Fruit fly (Drosophila melanogaster) whole organism, embryonic: ENCODE measurements around the gene Fibp.

Experiments used
- CG10959 ChIP-seq: fragments of 200-800 bp; sonication (Bioruptor generic); IDR thresholded peaks from 2 replicates; pipeline ENCODE4 v1.3.6; 2022; ENCODE audit warnings: missing biosample characterization, missing genetic modification characterization
- CG12744 ChIP-seq: fragments of 200-800 bp; sonication (Bioruptor generic); optimal IDR thresholded peaks from 2 replicates; lab custom pipeline; 2016; ENCODE audit warnings: missing biosample characterization, missing genetic modification characterization
- CG12942 ChIP-seq: fragments of 200-800 bp; sonication (Bioruptor generic); optimal IDR thresholded peaks from 3 replicates; lab custom pipeline; 2016; ENCODE audit warnings: missing biosample characterization, missing genetic modification characterization
- CG13775 ChIP-seq: fragments of 200-800 bp; sonication (Bioruptor generic); optimal IDR thresholded peaks from 3 replicates; lab custom pipeline; 2017; ENCODE audit warnings: missing biosample characterization, mild to moderate bottlenecking, missing genetic modification characterization
- CG15514 ChIP-seq: fragments of 200-800 bp; sonication (Bioruptor generic); optimal IDR thresholded peaks from 3 replicates; lab custom pipeline; 2017; ENCODE audit warnings: missing biosample characterization, missing genetic modification characterization, mild to moderate bottlenecking, moderate library complexity, missing genetic modification reagents
- CG17186 ChIP-seq: fragments of 200-800 bp; sonication (Bioruptor generic); optimal IDR thresholded peaks from 3 replicates; lab custom pipeline; 2017; ENCODE audit warnings: missing biosample characterization, missing genetic modification reagents, missing genetic modification characterization
- CG17912 ChIP-seq: fragments of 200-800 bp; sonication (Bioruptor generic); optimal IDR thresholded peaks from 2 replicates; lab custom pipeline; 2018; ENCODE audit warnings: missing biosample characterization, mild to moderate bottlenecking, missing genetic modification characterization
- CG1792 ChIP-seq: fragments of 200-800 bp; sonication (Bioruptor generic); optimal IDR thresholded peaks from 2 replicates; lab custom pipeline; 2016; ENCODE audit warnings: missing biosample characterization, missing genetic modification characterization
- CG1832 ChIP-seq: fragments of 200-800 bp; sonication (Bioruptor generic); optimal IDR thresholded peaks from 2 replicates; lab custom pipeline; 2017; ENCODE audit warnings: missing biosample characterization, mild to moderate bottlenecking, missing genetic modification characterization, inconsistent platforms
- CG2120 ChIP-seq: fragments of 200-800 bp; sonication (Bioruptor generic); optimal IDR thresholded peaks from 3 replicates; lab custom pipeline; 2016; ENCODE audit warnings: missing biosample characterization, missing genetic modification characterization
- CG31441 ChIP-seq: fragments of 200-800 bp; sonication (Bioruptor generic); IDR thresholded peaks from 2 replicates; pipeline ENCODE4 v1.3.6; 2022; ENCODE audit warnings: missing biosample characterization, missing genetic modification characterization
- CG34224 ChIP-seq: fragments of 200-800 bp; sonication (Bioruptor generic); IDR thresholded peaks from 3 replicates; pipeline ENCODE4 v1.3.6; 2022; ENCODE audit warnings: missing biosample characterization, missing genetic modification characterization; ENCODE audit not compliant: partially characterized antibody
- CG3838 ChIP-seq: fragments of 200-800 bp; sonication (Bioruptor generic); optimal IDR thresholded peaks from 3 replicates; lab custom pipeline; 2016; ENCODE audit warnings: missing biosample characterization, missing genetic modification characterization
- CG7372 ChIP-seq: fragments of 200-800 bp; sonication (Bioruptor generic); IDR thresholded peaks from 2 replicates; pipeline ENCODE4 v1.3.6; 2022; ENCODE audit warnings: missing biosample characterization, missing genetic modification characterization
- Dad ChIP-seq: fragments of 200-800 bp; sonication (Bioruptor generic); optimal IDR thresholded peaks from 3 replicates; lab custom pipeline; 2016; ENCODE audit warnings: missing biosample characterization, missing genetic modification characterization
- Dbx ChIP-seq: fragments of 200-800 bp; sonication (Bioruptor generic); IDR thresholded peaks from 3 replicates; pipeline ENCODE4 v1.3.6; 2022; ENCODE audit warnings: missing biosample characterization, missing genetic modification characterization
- E2f1 ChIP-seq: fragments of 200-800 bp; sonication (Bioruptor generic); IDR thresholded peaks from 2 replicates; pipeline ENCODE4 v1.3.6; 2022; ENCODE audit warnings: missing biosample characterization, missing genetic modification characterization
- Jarid2 ChIP-seq: fragments of 200-800 bp; sonication (Bioruptor generic); optimal IDR thresholded peaks from 3 replicates; lab custom pipeline; 2017; ENCODE audit warnings: mild to moderate bottlenecking, missing biosample characterization, missing genetic modification reagents, missing genetic modification characterization
- Mad ChIP-seq: fragments of 200-800 bp; sonication (Bioruptor generic); optimal IDR thresholded peaks from 2 replicates; lab custom pipeline; 2016; ENCODE audit warnings: missing biosample characterization, missing genetic modification characterization
- NK7.1 ChIP-seq: fragments of 200-800 bp; sonication (Bioruptor generic); optimal IDR thresholded peaks from 3 replicates; lab custom pipeline; 2016; ENCODE audit warnings: missing biosample characterization, missing genetic modification characterization
- Nf-YB ChIP-seq: fragments of 200-800 bp; sonication (Bioruptor generic); optimal IDR thresholded peaks from 3 replicates; lab custom pipeline; 2019; ENCODE audit warnings: missing biosample characterization, mild to moderate bottlenecking, missing genetic modification characterization, moderate library complexity
- Oaz ChIP-seq: fragments of 200-800 bp; sonication (Bioruptor generic); IDR thresholded peaks from 2 replicates; pipeline ENCODE4 v1.3.6; 2022; ENCODE audit warnings: missing biosample characterization, missing genetic modification characterization
- Pdp1 ChIP-seq, 2 experiments: fragments of 200-800 bp; sonication (Bioruptor generic); optimal IDR thresholded peaks; 3 replicates each; lab custom pipeline; 2016; ENCODE audit warnings: missing biosample characterization in 2 of 2, missing genetic modification characterization in 2 of 2, mild to moderate bottlenecking in 1 of 2, moderate library complexity in 1 of 2
- Ravus ChIP-seq: fragments of 200-800 bp; sonication (Bioruptor generic); IDR thresholded peaks from 2 replicates; pipeline ENCODE4 v1.3.6; 2022; ENCODE audit warnings: missing biosample characterization, missing genetic modification characterization
- Scr ChIP-seq: fragments of 200-800 bp; sonication (Bioruptor generic); IDR thresholded peaks from 2 replicates; pipeline ENCODE4 v1.3.6; 2022; ENCODE audit warnings: missing biosample characterization, missing genetic modification characterization; ENCODE audit not compliant: partially characterized antibody
- Vsx1 ChIP-seq: fragments of 200-800 bp; sonication (Bioruptor generic); optimal IDR thresholded peaks from 2 replicates; lab custom pipeline; 2017; ENCODE audit warnings: missing biosample characterization, mild to moderate bottlenecking, missing genetic modification characterization, missing genetic modification reagents
- al ChIP-seq: fragments of 200-800 bp; sonication (Bioruptor generic); IDR thresholded peaks from 2 replicates; pipeline ENCODE4 v1.3.6; 2022; ENCODE audit warnings: missing biosample characterization, missing genetic modification characterization
- aop ChIP-seq: fragments of 200-800 bp; sonication (Bioruptor generic); IDR thresholded peaks from 2 replicates; pipeline ENCODE4 v1.3.6; 2022; ENCODE audit warnings: missing biosample characterization, missing genetic modification characterization
- bsh ChIP-seq, 2 experiments: fragments of 200-800 bp; sonication (Bioruptor generic); optimal IDR thresholded peaks; 2 replicates each; lab custom pipeline; 2017 to 2018; ENCODE audit warnings: mild to moderate bottlenecking in 2 of 2, missing biosample characterization in 2 of 2, missing genetic modification characterization in 2 of 2, moderate library complexity in 1 of 2
- cg ChIP-seq: fragments of 200-800 bp; sonication (Bioruptor generic); optimal IDR thresholded peaks from 3 replicates; lab custom pipeline; 2019; ENCODE audit warnings: missing biosample characterization, mild to moderate bottlenecking, missing genetic modification characterization, moderate library complexity
- chif ChIP-seq, 2 experiments: fragments of 200-800 bp; sonication (Bioruptor generic); optimal IDR thresholded peaks; 3 replicates each; lab custom pipeline; 2016; ENCODE audit warnings: missing biosample characterization in 2 of 2, missing genetic modification characterization in 2 of 2
- chinmo ChIP-seq: fragments of 200-800 bp; sonication (Bioruptor generic); IDR thresholded peaks from 4 replicates; pipeline ENCODE4 v1.3.6; 2022; ENCODE audit warnings: missing biosample characterization, missing genetic modification characterization; ENCODE audit not compliant: partially characterized antibody
- dm ChIP-seq: fragments of 200-800 bp; sonication (Bioruptor generic); optimal IDR thresholded peaks from 3 replicates; lab custom pipeline; 2016; ENCODE audit warnings: missing biosample characterization, missing genetic modification characterization
- dmrt99B ChIP-seq: fragments of 200-800 bp; sonication (Bioruptor generic); optimal IDR thresholded peaks from 2 replicates; lab custom pipeline; 2018; ENCODE audit warnings: missing biosample characterization, mild to moderate bottlenecking, missing genetic modification characterization, moderate library complexity
- fd64A ChIP-seq: fragments of 200-800 bp; sonication (Bioruptor generic); optimal IDR thresholded peaks from 3 replicates; lab custom pipeline; 2018; ENCODE audit warnings: missing biosample characterization, mild to moderate bottlenecking, missing genetic modification characterization
- fru ChIP-seq: fragments of >200 bp; optimal IDR thresholded peaks from 2 replicates; lab custom pipeline; 2017
- gce ChIP-seq: fragments of 200-800 bp; sonication (Bioruptor generic); IDR thresholded peaks from 3 replicates; pipeline ENCODE4 v1.3.6; 2022; ENCODE audit warnings: missing biosample characterization, missing genetic modification characterization
- her ChIP-seq: fragments of 200-800 bp; sonication (Bioruptor generic); optimal IDR thresholded peaks from 2 replicates; lab custom pipeline; 2016; ENCODE audit warnings: missing biosample characterization, missing genetic modification characterization
- hkb ChIP-seq, 2 experiments: fragments of 200-800 bp in 1 of 2; fragments of >200 bp in 1 of 2; sonication (Bioruptor generic) in 1 of 2; IDR thresholded peaks in 1 of 2; optimal IDR thresholded peaks in 1 of 2; 2 replicates each; pipeline versions ENCODE4 v1.3.6 to Lab custom; 2017 to 2022; ENCODE audit warnings: missing biosample characterization in 1 of 2, missing genetic modification characterization in 1 of 2
- lilli ChIP-seq: fragments of 200-800 bp; sonication (Bioruptor generic); optimal IDR thresholded peaks from 3 replicates; lab custom pipeline; 2016; ENCODE audit warnings: missing biosample characterization, missing genetic modification characterization
- lov ChIP-seq, 2 experiments: fragments of 200-800 bp in 1 of 2; fragments of >200 bp in 1 of 2; sonication (Bioruptor generic) in 1 of 2; IDR thresholded peaks in 1 of 2; optimal IDR thresholded peaks in 1 of 2; 2 replicates in 1 of 2; 3 replicates in 1 of 2; pipeline versions ENCODE4 v1.3.6 to Lab custom; 2017 to 2022; ENCODE audit warnings: missing biosample characterization in 1 of 2, missing genetic modification characterization in 1 of 2
- mam ChIP-seq: fragments of 200-800 bp; sonication (Bioruptor generic); optimal IDR thresholded peaks from 3 replicates; lab custom pipeline; 2016; ENCODE audit warnings: missing biosample characterization, missing genetic modification characterization
- prd ChIP-seq, 3 experiments: fragments of >200 bp in 2 of 3; fragments of 200-800 bp in 1 of 3; sonication (Bioruptor generic) in 1 of 3; optimal IDR thresholded peaks in 2 of 3; IDR thresholded peaks in 1 of 3; 2 replicates in 2 of 3; 3 replicates in 1 of 3; pipeline versions ENCODE4 v1.3.6 to Lab custom; 2017 to 2022; ENCODE audit warnings: missing biosample characterization in 1 of 3, missing genetic modification characterization in 1 of 3
- salm ChIP-seq: fragments of 200-800 bp; sonication (Bioruptor generic); optimal IDR thresholded peaks from 2 replicates; lab custom pipeline; 2018; ENCODE audit warnings: missing biosample characterization, mild to moderate bottlenecking, missing genetic modification characterization
- shn ChIP-seq: fragments of 200-800 bp; sonication (Bioruptor generic); optimal IDR thresholded peaks from 3 replicates; lab custom pipeline; 2016; ENCODE audit warnings: missing biosample characterization, missing genetic modification characterization
- sug ChIP-seq: fragments of 200-800 bp; optimal IDR thresholded peaks from 2 replicates; lab custom pipeline; 2019; ENCODE audit warnings: missing biosample characterization, mild to moderate bottlenecking, missing genetic modification characterization, moderate library complexity
- unc-4 ChIP-seq: fragments of 200-800 bp; sonication (Bioruptor generic); IDR thresholded peaks from 2 replicates; pipeline ENCODE4 v1.3.6; 2022; ENCODE audit warnings: missing biosample characterization, missing genetic modification characterization; ENCODE audit not compliant: partially characterized antibody
- unpg ChIP-seq: fragments of 200-800 bp; sonication (Bioruptor generic); optimal IDR thresholded peaks from 3 replicates; lab custom pipeline; 2018; ENCODE audit warnings: missing biosample characterization, mild to moderate bottlenecking, missing genetic modification characterization, moderate library complexity

The Fibp gene

dm6 chr3L:19813075-19813903, 4.5 kb downstream of the Fibp start, which contains the start of gene Cyp305a1 (continued):
- TF ChIP-seq sug (tag; lab: Kevin White, UChicago) (peak; percentile 69), Dbx (GFP tag; lab: Robert Waterston, UW) (0 out of 3 replicates have a peak, but pooled peaks have one; percentile 44), CG12744 (no peak), hkb (optimal IDR thresholded peaks at IDR 0.05; lab: Kevin White, UChicago) (no peak), hkb (GFP tag; IDR thresholded peaks at IDR 0.05; lab: Robert Waterston, UW) (no peak), unpg (GFP tag; lab: Kevin White, UChicago) (no peak), gce (GFP tag; lab: Robert Waterston, UW) (0 out of 3 replicates have a peak, but pooled peaks have one; percentile 28), CG15514 (GFP tag; lab: Kevin White, UChicago) (peak; percentile 47), Ravus (GFP tag; lab: Robert Waterston, UW) (no peak), CG17912 (GFP tag; lab: Kevin White, UChicago) (no peak), prd (optimal IDR thresholded peaks at IDR 0.05; lab: Kevin White, UChicago) (no peak), prd (GFP tag; IDR thresholded peaks at IDR 0.05; lab: Robert Waterston, UW) (no peak), shn (no peak), Nf-YB (no peak), CG7372 (GFP tag; lab: Robert Waterston, UW) (no peak), CG31441 (GFP tag; lab: Robert Waterston, UW) (no peak), Scr (no peak), CG2120 (GFP tag; lab: Kevin White, UChicago) (no peak), her (GFP tag; lab: Kevin White, UChicago) (no peak), aop (no peak), E2f1 (GFP tag; lab: Robert Waterston, UW) (no peak), CG12942 (GFP tag; lab: Kevin White, UChicago) (no peak), CG10959 (GFP tag; lab: Robert Waterston, UW) (no peak), CG1832 (GFP tag; lab: Kevin White, UChicago) (no peak), CG1792 (no peak), Jarid2 (no peak), lilli (GFP tag; lab: Kevin White, UChicago) (no peak), salm (tag; lab: Kevin White, UChicago) (no peak), dm (GFP tag; lab: Kevin White, UChicago) (no peak), cg (no peak), chinmo (GFP tag; lab: Robert Waterston, UW) (no peak), Dad (GFP tag; lab: Kevin White, UChicago) (no peak), CG13775 (GFP tag; lab: Kevin White, UChicago) (no peak), CG17186 (GFP tag; lab: Kevin White, UChicago) (no peak), Vsx1 (GFP tag; lab: Kevin White, UChicago) (no peak), unc-4 (no peak), NK7.1 (no peak), Mad (GFP tag; lab: Kevin White, UChicago) (no peak), chif (GFP tag; optimal IDR thresholded peaks at IDR 0.05; lab: Kevin White, UChicago) (no peak), bsh (GFP tag; optimal IDR thresholded peaks at IDR 0.05; lab: Kevin White, UChicago) (no peak), CG3838 (GFP tag; lab: Kevin White, UChicago) (no peak), Pdp1 (GFP tag; optimal IDR thresholded peaks at IDR 0.05; lab: Kevin White, UChicago) (no peak), fd64A (GFP tag; lab: Kevin White, UChicago) (no peak), fru (lab: Kevin White, UChicago) (no peak), dmrt99B (tag; lab: Kevin White, UChicago) (no peak), CG34224 (no peak), al (GFP tag; lab: Robert Waterston, UW) (no peak), mam (no peak), lov (optimal IDR thresholded peaks at IDR 0.05; lab: Kevin White, UChicago) (no peak), lov (GFP tag; IDR thresholded peaks at IDR 0.05; lab: Robert Waterston, UW) (0 out of 3 replicates have a peak, but pooled peaks have one; percentile 44), Oaz (GFP tag; lab: Robert Waterston, UW) (no peak)
